Worm (Caenorhabditis elegans): ENCODE data around the gene dao-3.

dao-3 gene

ce11 chrX:8077748-8078147 lies 8.6 kb downstream of the dao-3 start, which contains the start of gene C46F2.1:
Gene C46F2.1 (plus strand): TSS chrX:8078048.
- TF ChIP-seq ztf-23 (GFP tag; IDR thresholded peaks at IDR 0.05) (no peak), T22C8.4 (GFP tag; IDR thresholded peaks at IDR 0.05) (no peak), ref-1 (GFP tag; conservative IDR thresholded peaks at IDR 0.05) (no peak)

- TF ChIP-seq klf-2 (GFP tag; conservative IDR thresholded peaks at IDR 0.05) (no peak), ztf-23 (GFP tag; IDR thresholded peaks at IDR 0.05) (no peak), tab-1 (GFP tag; IDR thresholded peaks at IDR 0.05) (no peak), flt-1 (GFP tag; IDR thresholded peaks at IDR 0.05) (no peak), T22C8.4 (GFP tag; IDR thresholded peaks at IDR 0.05) (no peak), med-1 (GFP tag; optimal IDR thresholded peaks at IDR 0.05; ENCODE audit: insufficient read depth) (no peak)
These were observed 11.8 kb downstream of the dao-3 start for ce11 chrX:8074527-8074926.

- TF ChIP-seq med-1 (GFP tag; optimal IDR thresholded peaks at IDR 0.05; ENCODE audit: insufficient read depth) (no peak), tab-1 (GFP tag; IDR thresholded peaks at IDR 0.05) (no peak), T22C8.4 (GFP tag; IDR thresholded peaks at IDR 0.05) (no peak), flt-1 (GFP tag; IDR thresholded peaks at IDR 0.05) (no peak), klf-2 (GFP tag; conservative IDR thresholded peaks at IDR 0.05) (no peak)
These were observed 17.1 kb downstream of the dao-3 start, which contains the start of gene C18A11.1 for ce11 chrX:8069293-8069692. Gene C18A11.1 (plus strand): TSS chrX:8069328.

ce11 chrX:8067268-8067667 lies 19.1 kb downstream of the dao-3 start, which contains the start of gene C18A11.2:
Gene C18A11.2 (plus strand): TSS chrX:8067568.
- TF ChIP-seq T22C8.4 (GFP tag; IDR thresholded peaks at IDR 0.05) = no peak
- no peak for TF ChIP-seq med-1 (GFP tag; optimal IDR thresholded peaks at IDR 0.05; ENCODE audit: insufficient read depth)
- no peak for TF ChIP-seq ref-1 (GFP tag; conservative IDR thresholded peaks at IDR 0.05)
- TF ChIP-seq cog-1 (tag; optimal IDR thresholded peaks at IDR 0.05) = no peak
- TF ChIP-seq ztf-23 (GFP tag; IDR thresholded peaks at IDR 0.05) = no peak
- no peak for TF ChIP-seq ztf-29 (GFP tag; IDR thresholded peaks at IDR 0.05)
- no peak for TF ChIP-seq flt-1 (GFP tag; IDR thresholded peaks at IDR 0.05)
- TF ChIP-seq tab-1 (GFP tag; IDR thresholded peaks at IDR 0.05) = no peak
- TF ChIP-seq klf-2 (GFP tag; conservative IDR thresholded peaks at IDR 0.05) = no peak

ce11 chrX:8060823-8061222 lies 25.5 kb downstream of the dao-3 start, which contains the start of gene C18A11.3:
Gene C18A11.3 (plus strand): TSS chrX:8061123.
- TF ChIP-seq tab-1 (GFP tag; IDR thresholded peaks at IDR 0.05) (no peak), ztf-23 (GFP tag; IDR thresholded peaks at IDR 0.05) (no peak), ztf-29 (GFP tag; IDR thresholded peaks at IDR 0.05) (no peak), cog-1 (tag; optimal IDR thresholded peaks at IDR 0.05) (no peak), ref-1 (GFP tag; conservative IDR thresholded peaks at IDR 0.05) (no peak), klf-2 (GFP tag; conservative IDR thresholded peaks at IDR 0.05) (no peak), flt-1 (GFP tag; IDR thresholded peaks at IDR 0.05) (no peak), med-1 (GFP tag; optimal IDR thresholded peaks at IDR 0.05; ENCODE audit: insufficient read depth) (no peak), T22C8.4 (GFP tag; IDR thresholded peaks at IDR 0.05) (no peak)

ce11 chrX:8059999-8060398 lies 26.4 kb downstream of the dao-3 start:
- TF ChIP-seq ref-1 (GFP tag; conservative IDR thresholded peaks at IDR 0.05) = no peak
- TF ChIP-seq T22C8.4 (GFP tag; IDR thresholded peaks at IDR 0.05) = no peak
- TF ChIP-seq cog-1 (tag; optimal IDR thresholded peaks at IDR 0.05) = no peak
- no peak; the same call in 1 of the 2 replicates for TF ChIP-seq flt-1 (GFP tag; IDR thresholded peaks at IDR 0.05)

ce11 chrX:8057791-8058270 lies 28.5 kb downstream of the dao-3 start, which contains the start of gene dim-1:
Gene dim-1 (minus strand): TSS chrX:8058220.
- no peak for TF ChIP-seq klf-2 (GFP tag; conservative IDR thresholded peaks at IDR 0.05)
- TF ChIP-seq ztf-29 (GFP tag; IDR thresholded peaks at IDR 0.05) = no peak
- no peak for TF ChIP-seq tab-1 (GFP tag; IDR thresholded peaks at IDR 0.05)
- TF ChIP-seq flt-1 (GFP tag; IDR thresholded peaks at IDR 0.05) = no peak
- TF ChIP-seq ztf-23 (GFP tag; IDR thresholded peaks at IDR 0.05) = no peak

- TF ChIP-seq tab-1 (GFP tag; IDR thresholded peaks at IDR 0.05) = no peak
- TF ChIP-seq cog-1 (tag; optimal IDR thresholded peaks at IDR 0.05) = no peak
- no peak for TF ChIP-seq flt-1 (GFP tag; IDR thresholded peaks at IDR 0.05)
- TF ChIP-seq ref-1 (GFP tag; conservative IDR thresholded peaks at IDR 0.05) = no peak
- TF ChIP-seq klf-2 (GFP tag; conservative IDR thresholded peaks at IDR 0.05) = no peak
- no peak for TF ChIP-seq ztf-29 (GFP tag; IDR thresholded peaks at IDR 0.05)
- no peak for TF ChIP-seq ztf-23 (GFP tag; IDR thresholded peaks at IDR 0.05)
- no peak for TF ChIP-seq med-1 (GFP tag; optimal IDR thresholded peaks at IDR 0.05; ENCODE audit: insufficient read depth)
- no peak for TF ChIP-seq T22C8.4 (GFP tag; IDR thresholded peaks at IDR 0.05)
These were observed 31.9 kb downstream of the dao-3 start for ce11 chrX:8054478-8054877.

ce11 chrX:8053008-8053441 lies 33.3 kb downstream of the dao-3 start:
- TF ChIP-seq T22C8.4 (GFP tag; IDR thresholded peaks at IDR 0.05) (no peak), tab-1 (GFP tag; IDR thresholded peaks at IDR 0.05) (no peak), ztf-29 (GFP tag; IDR thresholded peaks at IDR 0.05) (no peak), klf-2 (GFP tag; conservative IDR thresholded peaks at IDR 0.05) (no peak), flt-1 (GFP tag; IDR thresholded peaks at IDR 0.05) (no peak), cog-1 (tag; optimal IDR thresholded peaks at IDR 0.05) (no peak), ztf-23 (GFP tag; IDR thresholded peaks at IDR 0.05) (no peak), ref-1 (GFP tag; conservative IDR thresholded peaks at IDR 0.05) (no peak), med-1 (GFP tag; optimal IDR thresholded peaks at IDR 0.05; ENCODE audit: insufficient read depth) (no peak)

- TF ChIP-seq med-1 (GFP tag; optimal IDR thresholded peaks at IDR 0.05; ENCODE audit: insufficient read depth) (no peak), klf-2 (GFP tag; conservative IDR thresholded peaks at IDR 0.05) (no peak), T22C8.4 (GFP tag; IDR thresholded peaks at IDR 0.05) (no peak), tab-1 (GFP tag; IDR thresholded peaks at IDR 0.05) (no peak), cog-1 (tag; optimal IDR thresholded peaks at IDR 0.05) (no peak), ztf-29 (GFP tag; IDR thresholded peaks at IDR 0.05) (no peak), ztf-23 (GFP tag; IDR thresholded peaks at IDR 0.05) (no peak), flt-1 (GFP tag; IDR thresholded peaks at IDR 0.05) (no peak), ref-1 (GFP tag; conservative IDR thresholded peaks at IDR 0.05) (no peak)
These were observed 34.3 kb downstream of the dao-3 start for ce11 chrX:8052055-8052454.

Measured in whole organism, midembryonic.